Worm (Caenorhabditis elegans): ENCODE measurements around the gene pgam-5.

ce11 chrII:7631171-7631570 is 32.6 kb upstream of the pgam-5 start:
- no peak for TF ChIP-seq attf-6 (GFP tag; IDR thresholded peaks at IDR 0.05)
- no peak for TF ChIP-seq ztf-28 (GFP tag; IDR thresholded peaks at IDR 0.05)
- no peak for TF ChIP-seq attf-5 (GFP tag; optimal IDR thresholded peaks at IDR 0.05)
- TF ChIP-seq cebp-2 (GFP tag; IDR thresholded peaks at IDR 0.05): no peak
- TF ChIP-seq madf-6 (GFP tag; IDR thresholded peaks at IDR 0.05): no peak
- no peak for TF ChIP-seq aptf-3 (GFP tag; IDR thresholded peaks at IDR 0.05)
- no peak for TF ChIP-seq F55B11.4 (tag; optimal IDR thresholded peaks at IDR 0.05; ENCODE audit: borderline replicate concordance, insufficient read depth)
- no peak for TF ChIP-seq unc-62 (GFP tag; optimal IDR thresholded peaks at IDR 0.05)
- no peak for TF ChIP-seq zfh-2 (GFP tag; conservative IDR thresholded peaks at IDR 0.05)
